Worm (Caenorhabditis elegans) whole organism, L3 larva: ENCODE measurements around the gene syd-1.
A peak's percentile ranks its signal among the peaks of the same experiment; 100 is the strongest.

Experiments used
- R02D3.7 ChIP-seq: fragments of 150-350 bp; optimal IDR thresholded peaks from 2 replicates; lab custom pipeline; 2014; ENCODE audit warnings: missing biosample characterization, missing genetic modification characterization
- ZK546.5 ChIP-seq: sonication (generic microtip); optimal IDR thresholded peaks from 2 replicates; lab custom pipeline; 2017; ENCODE audit warnings: missing biosample characterization, missing genetic modification characterization
- aly-2 ChIP-seq: fragments of 150-350 bp; optimal IDR thresholded peaks from 2 replicates; lab custom pipeline; 2014; ENCODE audit warnings: missing biosample characterization, missing genetic modification characterization
- ama-1 ChIP-seq: fragments of 150-350 bp; optimal IDR thresholded peaks from 2 replicates; lab custom pipeline; 2018
- ceh-82 ChIP-seq: fragments of 150-350 bp; optimal IDR thresholded peaks from 2 replicates; lab custom pipeline; 2014; ENCODE audit warnings: missing biosample characterization, missing genetic modification characterization
- ceh-9 ChIP-seq: sonication (generic microtip); optimal IDR thresholded peaks from 2 replicates; lab custom pipeline; 2018; ENCODE audit warnings: missing biosample characterization, missing genetic modification characterization
- egl-27 ChIP-seq: sonication (generic microtip); optimal IDR thresholded peaks from 4 replicates; lab custom pipeline; 2017; ENCODE audit warnings: missing biosample characterization, missing genetic modification reagents, missing genetic modification characterization
- egl-5 ChIP-seq: fragments of 150-350 bp; optimal IDR thresholded peaks from 2 replicates; lab custom pipeline; 2017; ENCODE audit warnings: missing biosample characterization, missing genetic modification reagents, missing genetic modification characterization, inconsistent platforms
- elt-2 ChIP-seq: sonication (generic microtip); optimal IDR thresholded peaks from 2 replicates; lab custom pipeline; 2016; ENCODE audit warnings: missing genetic modification reagents, mild to moderate bottlenecking, missing genetic modification characterization, missing compliant biosample characterization
- eor-1 ChIP-seq, 2 experiments: fragments of 150-350 bp; optimal IDR thresholded peaks; 2 replicates each; lab custom pipeline; 2014 to 2018; ENCODE audit warnings: missing biosample characterization in 2 of 2, missing genetic modification characterization in 2 of 2
- fkh-10 ChIP-seq: sonication (generic microtip); optimal IDR thresholded peaks from 2 replicates; lab custom pipeline; 2017; ENCODE audit warnings: missing biosample characterization, missing genetic modification reagents, missing genetic modification characterization
- fkh-2 ChIP-seq: fragments of 150-350 bp; optimal IDR thresholded peaks from 2 replicates; lab custom pipeline; 2014; ENCODE audit warnings: missing biosample characterization, missing genetic modification reagents, missing genetic modification characterization
- hmg-11 ChIP-seq: sonication (generic microtip); optimal IDR thresholded peaks from 2 replicates; lab custom pipeline; 2016; ENCODE audit warnings: missing genetic modification characterization, missing compliant biosample characterization
- jun-1 ChIP-seq: fragments of 150-350 bp; optimal IDR thresholded peaks from 2 replicates; lab custom pipeline; 2014; ENCODE audit warnings: missing biosample characterization, missing genetic modification reagents, missing genetic modification characterization
- lin-39 ChIP-seq: fragments of 150-350 bp; optimal IDR thresholded peaks from 2 replicates; lab custom pipeline; 2018; ENCODE audit warnings: missing biosample characterization, missing genetic modification reagents, missing genetic modification characterization
- lsy-12 ChIP-seq: sonication (generic microtip); optimal IDR thresholded peaks from 2 replicates; lab custom pipeline; 2016; ENCODE audit warnings: mild to moderate bottlenecking, missing genetic modification characterization, missing compliant biosample characterization
- mdl-1 ChIP-seq: fragments of 150-350 bp; optimal IDR thresholded peaks from 2 replicates; lab custom pipeline; 2014; ENCODE audit warnings: missing biosample characterization, missing genetic modification characterization
- mml-1 ChIP-seq: fragments of 150-350 bp; sonication (generic microtip); optimal IDR thresholded peaks from 3 replicates; lab custom pipeline; 2014; ENCODE audit warnings: missing biosample characterization, missing genetic modification characterization
- nfya-1 ChIP-seq: sonication (generic microtip); optimal IDR thresholded peaks from 2 replicates; lab custom pipeline; 2017; ENCODE audit warnings: missing genetic modification characterization, mild to moderate bottlenecking, missing compliant biosample characterization, antibody characterized with exemption, moderate library complexity; ENCODE audit not compliant: insufficient read depth
- nhr-12 ChIP-seq: fragments of 150-350 bp; optimal IDR thresholded peaks from 2 replicates; lab custom pipeline; 2014; ENCODE audit warnings: missing biosample characterization, missing genetic modification characterization
- nhr-237 ChIP-seq: fragments of 150-350 bp; optimal IDR thresholded peaks from 2 replicates; lab custom pipeline; 2014; ENCODE audit warnings: missing biosample characterization, missing genetic modification characterization
- nhr-25 ChIP-seq: sonication (generic microtip); optimal IDR thresholded peaks from 2 replicates; lab custom pipeline; 2017; ENCODE audit warnings: missing biosample characterization, missing genetic modification characterization
- nhr-28 ChIP-seq: fragments of 150-350 bp; optimal IDR thresholded peaks from 2 replicates; lab custom pipeline; 2014; ENCODE audit warnings: missing biosample characterization, missing genetic modification characterization
- nhr-43 ChIP-seq: sonication (generic microtip); optimal IDR thresholded peaks from 2 replicates; lab custom pipeline; 2016; ENCODE audit warnings: mild to moderate bottlenecking, missing genetic modification characterization, missing compliant biosample characterization; ENCODE audit not compliant: poor library complexity, severe bottlenecking
- pha-4 ChIP-seq: fragments of 150-350 bp; optimal IDR thresholded peaks from 2 replicates; lab custom pipeline; 2014; ENCODE audit warnings: missing biosample characterization, missing genetic modification reagents, missing genetic modification characterization
- pqm-1 ChIP-seq: fragments of 150-350 bp; optimal IDR thresholded peaks from 2 replicates; lab custom pipeline; 2017; ENCODE audit warnings: missing biosample characterization, missing genetic modification characterization, inconsistent platforms
- sea-2 ChIP-seq: fragments of 150-350 bp; sonication (generic microtip); optimal IDR thresholded peaks from 4 replicates; lab custom pipeline; 2014; ENCODE audit warnings: missing biosample characterization, missing genetic modification reagents, missing genetic modification characterization
- skn-1 ChIP-seq: fragments of 150-350 bp; optimal IDR thresholded peaks from 2 replicates; lab custom pipeline; 2014; ENCODE audit warnings: missing biosample characterization, missing genetic modification characterization
- snpc-4 ChIP-seq: fragments of 150-350 bp; optimal IDR thresholded peaks from 2 replicates; lab custom pipeline; 2014; ENCODE audit warnings: missing biosample characterization, missing genetic modification characterization
- tbx-2 ChIP-seq: sonication (generic microtip); optimal IDR thresholded peaks from 2 replicates; lab custom pipeline; 2016; ENCODE audit warnings: mild to moderate bottlenecking, missing genetic modification characterization, missing compliant biosample characterization
- unc-62 ChIP-seq: fragments of 150-350 bp; sonication (generic microtip); optimal IDR thresholded peaks from 4 replicates; lab custom pipeline; 2014; ENCODE audit warnings: missing biosample characterization, missing genetic modification reagents, missing genetic modification characterization
- zag-1 ChIP-seq: fragments of 150-350 bp; optimal IDR thresholded peaks from 2 replicates; lab custom pipeline; 2014; ENCODE audit warnings: missing biosample characterization, missing genetic modification characterization
- ztf-11 ChIP-seq: fragments of 150-350 bp; optimal IDR thresholded peaks from 2 replicates; lab custom pipeline; 2014; ENCODE audit warnings: missing biosample characterization, missing genetic modification characterization
- ztf-4 ChIP-seq: fragments of 150-350 bp; optimal IDR thresholded peaks from 2 replicates; lab custom pipeline; 2014; ENCODE audit warnings: missing biosample characterization, missing genetic modification characterization

Gene syd-1

DNA sequence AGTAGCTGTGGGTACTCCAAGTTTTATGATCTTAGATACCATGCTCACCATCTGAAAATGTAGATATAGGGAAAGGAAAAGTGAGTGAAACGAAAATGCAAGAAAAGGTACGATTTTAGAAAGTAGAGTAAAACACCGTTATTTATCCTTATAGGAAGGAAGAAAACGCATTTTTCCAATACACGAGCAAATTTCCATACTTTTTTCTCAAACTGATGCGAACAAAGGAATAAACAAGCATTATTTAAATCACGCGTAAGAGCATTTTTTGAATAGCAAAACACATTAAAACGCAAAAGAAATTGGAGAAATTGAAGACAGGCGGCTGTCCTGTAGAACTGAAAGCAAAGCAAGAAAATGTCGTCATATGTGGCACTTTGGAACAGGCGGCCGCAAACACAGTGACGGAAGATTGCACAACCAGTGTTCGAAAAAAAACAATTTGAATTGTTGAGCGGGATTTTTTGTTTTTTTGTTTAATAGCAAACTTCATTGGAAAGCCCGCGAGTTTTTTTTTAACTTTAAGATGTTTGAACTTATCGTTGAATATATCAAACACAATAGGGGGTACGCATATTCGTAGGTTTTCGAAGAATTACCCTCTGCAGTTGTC, 4.1 kb upstream of the syd-1 start, which contains the start of gene pgam-5:
pgam-5 (minus strand) TSS at position 51 of the 613 bp plus-strand sequence.
- TF ChIP-seq nfya-1 (no peak), fkh-2 (tag; lab: Kevin White, UChicago) (no peak), elt-2 (peak; percentile 11), nhr-12 (tag; lab: Kevin White, UChicago) (no peak), ZK546.5 (tag; lab: Kevin White, UChicago) (no peak), jun-1 (tag; lab: Kevin White, UChicago) (no peak)

DNA sequence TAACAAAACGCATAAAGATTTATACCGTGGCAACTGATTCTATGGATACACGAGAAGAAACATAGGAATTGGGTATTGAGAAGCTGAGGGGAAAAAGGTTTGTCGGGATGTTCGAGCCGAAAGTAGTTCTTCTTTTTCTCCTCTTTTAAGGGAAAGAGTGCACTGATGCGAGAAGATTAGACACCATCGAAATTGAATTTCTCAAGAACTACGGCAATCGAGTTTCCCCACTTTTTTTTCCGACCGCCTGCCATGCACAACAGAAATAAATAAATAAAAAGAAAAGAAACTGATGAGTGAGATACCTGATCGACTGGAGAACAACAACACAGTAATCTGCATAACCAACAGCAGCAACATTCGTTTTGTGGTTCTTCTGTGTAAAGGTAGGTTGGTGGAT, 450 bp downstream of the syd-1 start:
- TF ChIP-seq ceh-9 (tag; lab: Kevin White, UChicago), result no peak
- TF ChIP-seq nhr-43 (tag; lab: Kevin White, UChicago), result no peak
- TF ChIP-seq fkh-10 (GFP tag; lab: Kevin White, UChicago), result peak; percentile 79
- no peak for TF ChIP-seq nhr-25 (tag; lab: Kevin White, UChicago)
- TF ChIP-seq ztf-4 (tag; lab: Kevin White, UChicago), result no peak
- no peak for TF ChIP-seq egl-5 (tag; lab: Kevin White, UChicago)
- TF ChIP-seq nhr-237 (tag; lab: Kevin White, UChicago), result no peak

DNA sequence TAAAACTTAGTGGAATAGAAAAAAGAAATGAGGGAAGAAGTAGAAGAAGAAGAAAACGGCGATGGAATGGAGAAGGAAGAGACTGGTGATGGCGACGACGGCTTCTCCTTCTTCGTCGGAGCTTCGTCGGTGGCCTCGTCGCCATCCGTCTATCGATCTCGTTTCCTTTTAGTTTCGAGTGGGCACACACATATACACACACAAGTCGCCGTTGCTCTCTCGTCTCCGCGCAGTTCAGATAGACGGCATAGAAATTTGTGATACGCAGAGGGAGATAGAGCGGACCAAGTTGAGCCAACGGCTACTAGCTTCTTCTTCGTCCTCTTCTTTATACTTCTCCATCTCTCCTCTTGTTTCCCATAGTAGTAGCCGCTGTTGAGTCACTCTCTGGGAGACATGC, 1.5 kb downstream of the syd-1 start:
- TF ChIP-seq ceh-9 (tag; lab: Kevin White, UChicago) (no peak), ama-1 (lab: Kevin White, UChicago) (no peak), R02D3.7 (tag; lab: Kevin White, UChicago) (no peak), nhr-28 (tag; lab: Kevin White, UChicago) (no peak), nfya-1 (peak; percentile 55), hmg-11 (tag; lab: Kevin White, UChicago) (peak; percentile 35), ztf-11 (tag; lab: Kevin White, UChicago) (no peak), snpc-4 (no peak), pqm-1 (tag; lab: Kevin White, UChicago) (no peak), pha-4 (no peak), mml-1 (tag; lab: Kevin White, UChicago) (no peak), nhr-12 (tag; lab: Kevin White, UChicago) (no peak), jun-1 (tag; lab: Kevin White, UChicago) (no peak), zag-1 (no peak), aly-2 (tag; lab: Kevin White, UChicago) (no peak), nhr-43 (tag; lab: Kevin White, UChicago) (no peak), fkh-10 (GFP tag; lab: Kevin White, UChicago) (peak; percentile 38), unc-62 (GFP tag; lab: Kevin White, UChicago) (no peak), skn-1 (tag; lab: Kevin White, UChicago) (peak; percentile 50), tbx-2 (tag; lab: Kevin White, UChicago) (peak; percentile 20), sea-2 (GFP tag; lab: Kevin White, UChicago) (no peak), lin-39 (tag; lab: Kevin White, UChicago) (peak; percentile 28), eor-1 (tag; optimal IDR thresholded peaks at IDR 0.05; lab: Kevin White, UChicago) (no peak), egl-5 (tag; lab: Kevin White, UChicago) (no peak), lsy-12 (tag; lab: Kevin White, UChicago) (no peak), egl-27 (tag; lab: Kevin White, UChicago) (no peak)

DNA sequence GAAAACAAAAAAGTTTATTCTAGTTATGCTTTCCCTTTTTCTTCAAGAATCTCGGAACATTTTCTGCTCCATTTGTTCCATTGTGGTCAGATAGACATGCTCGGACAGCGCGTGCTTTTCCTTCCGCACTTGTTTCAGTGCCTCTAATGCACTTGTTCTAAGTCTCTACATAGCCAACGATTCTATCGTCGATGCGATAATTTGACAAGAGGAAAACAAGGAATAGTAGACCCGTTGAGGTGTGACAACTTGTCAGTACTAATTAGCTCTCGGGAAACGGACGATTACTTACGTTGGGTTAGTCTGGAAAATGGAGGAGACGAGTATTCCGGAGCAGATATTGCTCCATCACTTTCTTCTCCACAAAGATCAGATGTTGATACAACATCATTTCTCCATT, 6.4 kb downstream of the syd-1 start:
- TF ChIP-seq jun-1 (tag; lab: Kevin White, UChicago) (no peak), hmg-11 (tag; lab: Kevin White, UChicago) (no peak), nhr-25 (tag; lab: Kevin White, UChicago) (no peak), mdl-1 (tag; lab: Kevin White, UChicago) (no peak), ama-1 (lab: Kevin White, UChicago) (no peak), ceh-82 (no peak), zag-1 (no peak), mml-1 (tag; lab: Kevin White, UChicago) (no peak), nfya-1 (no peak)
- TF ChIP-seq, all 47 proteins: peak for 0
